Fruit fly (Drosophila melanogaster): Measurements from ENCODE around the gene sqd.

Gene sqd

dm6 chr3R:13659865-13660738 lies 14.0 kb upstream of the sqd start, which contains the start of gene Hrb87F (continued):
- TF ChIP-seq unpg (GFP tag; optimal IDR thresholded peaks at IDR 0.05) = no peak
- TF ChIP-seq lola (GFP tag; optimal IDR thresholded peaks at IDR 0.05) = no peak
- TF ChIP-seq CG12744 (GFP tag; optimal IDR thresholded peaks at IDR 0.05) = no peak
- TF ChIP-seq row (GFP tag; IDR thresholded peaks at IDR 0.05) = peak; percentile 86
- peak; percentile 87 for TF ChIP-seq CG1024 (GFP tag; IDR thresholded peaks at IDR 0.05)
- no peak for TF ChIP-seq fu2 (GFP tag; optimal IDR thresholded peaks at IDR 0.05)
- TF ChIP-seq Atf3 (GFP tag; optimal IDR thresholded peaks at IDR 0.05) = no peak
- TF ChIP-seq CG14965 (GFP tag; optimal IDR thresholded peaks at IDR 0.05; ENCODE audit: borderline replicate concordance) = no peak
- no peak for TF ChIP-seq tll (GFP tag; optimal IDR thresholded peaks at IDR 0.05)
- 0 out of 3 replicates have a peak, but pooled peaks have one; percentile 60 for TF ChIP-seq zfh1 (GFP tag; IDR thresholded peaks at IDR 0.05)
- TF ChIP-seq Med (GFP tag) = peak; percentile 77
- TF ChIP-seq CG5953 (GFP tag; IDR thresholded peaks at IDR 0.05) = no peak
- TF ChIP-seq CG17612 (GFP tag; IDR thresholded peaks at IDR 0.05) = no peak
- TF ChIP-seq CG12299 (tag; optimal IDR thresholded peaks at IDR 0.05) = peak; percentile 41
- peak; percentile 52; the same call in 1 of the 3 replicates for TF ChIP-seq ci (GFP tag; IDR thresholded peaks at IDR 0.05)
- TF ChIP-seq CG33213 (GFP tag; optimal IDR thresholded peaks at IDR 0.05) = no peak
- TF ChIP-seq Ptx1 (GFP tag; IDR thresholded peaks at IDR 0.05) = peak; percentile 29; the same call in 1 of the 2 replicates
- no peak for TF ChIP-seq kah (GFP tag; optimal IDR thresholded peaks at IDR 0.05)
- TF ChIP-seq cg (GFP tag; optimal IDR thresholded peaks at IDR 0.05) = peak; percentile 49
- no peak for TF ChIP-seq Poxn (GFP tag; IDR thresholded peaks at IDR 0.05)
- TF ChIP-seq yki (optimal IDR thresholded peaks at IDR 0.05) = no peak
- no peak for TF ChIP-seq cas (GFP tag; IDR thresholded peaks at IDR 0.05)
- TF ChIP-seq Doc3 (GFP tag; IDR thresholded peaks at IDR 0.05; ENCODE audit: partially characterized antibody) = no peak
- TF ChIP-seq CG6272 (GFP tag; IDR thresholded peaks at IDR 0.05) = peak; percentile 46; the same call in 1 of the 2 replicates
- TF ChIP-seq pzg (GFP tag; optimal IDR thresholded peaks at IDR 0.05) = peak; percentile 51
- TF ChIP-seq CG1603 (tag; optimal IDR thresholded peaks at IDR 0.05) = peak; percentile 65
- peak; percentile 33; the same call in 1 of the 2 replicates for TF ChIP-seq NFAT (GFP tag; IDR thresholded peaks at IDR 0.05)
- TF ChIP-seq gcm (GFP tag; optimal IDR thresholded peaks at IDR 0.05) = no peak
- peak; percentile 15 for TF ChIP-seq CG4617 (GFP tag; optimal IDR thresholded peaks at IDR 0.05; ENCODE audit: borderline replicate concordance)
- TF ChIP-seq Lim3 (GFP tag; IDR thresholded peaks at IDR 0.05) = no peak
- TF ChIP-seq bab2 (GFP tag; optimal IDR thresholded peaks at IDR 0.05) = no peak
- no peak for TF ChIP-seq E2f1 (GFP tag; IDR thresholded peaks at IDR 0.05)
- TF ChIP-seq CG11456 (GFP tag; IDR thresholded peaks at IDR 0.05) = peak; percentile 40; the same call in 1 of the 3 replicates
- TF ChIP-seq CG17802 (tag; optimal IDR thresholded peaks at IDR 0.05) = peak; percentile 98
- TF ChIP-seq Opbp (GFP tag; IDR thresholded peaks at IDR 0.05; ENCODE audit: partially characterized antibody) = 0 out of 3 replicates have a peak, but pooled peaks have one; percentile 11
- peak; percentile 91 for TF ChIP-seq pfk (GFP tag; optimal IDR thresholded peaks at IDR 0.05)
- peak; percentile 52 for TF ChIP-seq HLHmδ (GFP tag; optimal IDR thresholded peaks at IDR 0.05)
- TF ChIP-seq CG17829 (tag; optimal IDR thresholded peaks at IDR 0.05) = no peak
- TF ChIP-seq prd (optimal IDR thresholded peaks at IDR 0.05) = no peak
- peak; percentile 55; the same call in 2 of the 3 replicates for TF ChIP-seq prd (GFP tag; IDR thresholded peaks at IDR 0.05)
- no peak for TF ChIP-seq shn (GFP tag; optimal IDR thresholded peaks at IDR 0.05)
- TF ChIP-seq CG11085 (GFP tag; IDR thresholded peaks at IDR 0.05) = 0 out of 2 replicates have a peak, but pooled peaks have one; percentile 38
- TF ChIP-seq nom (GFP tag; optimal IDR thresholded peaks at IDR 0.05) = peak; percentile 49
- no peak for TF ChIP-seq Fer3 (tag; optimal IDR thresholded peaks at IDR 0.05)
- TF ChIP-seq cwo (GFP tag; optimal IDR thresholded peaks at IDR 0.05) = no peak
- TF ChIP-seq sqz (GFP tag; optimal IDR thresholded peaks at IDR 0.05) = peak; percentile 80
- TF ChIP-seq Scr (GFP tag; IDR thresholded peaks at IDR 0.05; ENCODE audit: partially characterized antibody) = peak; percentile 19; the same call in 1 of the 2 replicates
- TF ChIP-seq CG31441 (GFP tag; IDR thresholded peaks at IDR 0.05) = 0 out of 2 replicates have a peak, but pooled peaks have one; percentile 5
